Worm (Caenorhabditis elegans) whole organism, L1 larva: ENCODE results near the gene gcy-18.

ENCODE experiments used
- dpl-1 ChIP-seq, 3 experiments: fragments of 150-350 bp in 2 of 3; sonication (generic microtip) in 1 of 3; optimal IDR thresholded peaks; 2 replicates each; lab custom pipeline; 2014 to 2017; ENCODE audit warnings: missing biosample characterization in 3 of 3, missing genetic modification characterization in 3 of 3, missing genetic modification reagents in 3 of 3
- skn-1 ChIP-seq: fragments of 150-350 bp; optimal IDR thresholded peaks from 2 replicates; lab custom pipeline; 2014; ENCODE audit warnings: missing biosample characterization, missing genetic modification characterization

ce11 chrIV:12842895-12843294 is 17.0 kb upstream of the gcy-18 start:
- TF ChIP-seq skn-1 (no peak), dpl-1 (GFP tag; optimal IDR thresholded peaks at IDR 0.05; lab: Kevin White, UChicago) (no peak)
